Worm (Caenorhabditis elegans): ENCODE data around the gene K08C7.6.
A peak's percentile ranks its signal among the peaks of the same experiment; 100 is the strongest.

Gene K08C7.6

ce11 chrIV:10699000-10699399 is 13.3 kb upstream of the K08C7.6 start:
- TF ChIP-seq dve-1 (tag; optimal IDR thresholded peaks at IDR 0.05; ENCODE audit: insufficient read depth) (peak; percentile 18), Y75B8A.6 (GFP tag; IDR thresholded peaks at IDR 0.05) (no peak), dmd-8 (GFP tag; IDR thresholded peaks at IDR 0.05) (no peak), dmd-6 (GFP tag; IDR thresholded peaks at IDR 0.05) (peak; percentile 20; the same call in 1 of the 2 replicates), aha-1 (tag) (peak; percentile 86), T20F7.1 (GFP tag; optimal IDR thresholded peaks at IDR 0.05) (peak; percentile 51), attf-4 (tag; optimal IDR thresholded peaks at IDR 0.05) (no peak)

ce11 chrIV:10698486-10698885 is 12.8 kb upstream of the K08C7.6 start:
- 0 out of 2 replicates have a peak, but pooled peaks have one; percentile 55 for TF ChIP-seq dmd-8 (GFP tag; IDR thresholded peaks at IDR 0.05)
- 0 out of 2 replicates have a peak, but pooled peaks have one; percentile 39 for TF ChIP-seq lim-7 (GFP tag; IDR thresholded peaks at IDR 0.05)
- no peak for TF ChIP-seq aha-1 (tag)
- TF ChIP-seq F26F4.8 (GFP tag; conservative IDR thresholded peaks at IDR 0.05) = no peak
- TF ChIP-seq set-16 (GFP tag; IDR thresholded peaks at IDR 0.05) = peak; percentile 68
- TF ChIP-seq unc-62 (GFP tag; optimal IDR thresholded peaks at IDR 0.05 in 1 of 2) = peak in 1 of 2 experiments; percentile 17
- no peak for TF ChIP-seq unc-62 (tag; optimal IDR thresholded peaks at IDR 0.05)

ce11 chrIV:10697022-10697979 is 11.6 kb upstream of the K08C7.6 start, which contains the start of gene allo-1:
allo-1 (minus strand) TSS chrIV:10697072.
- no peak for TF ChIP-seq php-3 (GFP tag; IDR thresholded peaks at IDR 0.05)
- no peak for TF ChIP-seq daf-8 (GFP tag; IDR thresholded peaks at IDR 0.05)
- peak in 1 of 2 experiments; percentile 28 for TF ChIP-seq unc-62 (GFP tag; optimal IDR thresholded peaks at IDR 0.05 in 1 of 2)
- TF ChIP-seq unc-62 (tag; optimal IDR thresholded peaks at IDR 0.05) = no peak
- no peak for TF ChIP-seq zip-2 (tag; optimal IDR thresholded peaks at IDR 0.05)
- no peak for TF ChIP-seq spr-3 (GFP tag; optimal IDR thresholded peaks at IDR 0.05)
- peak; percentile 30 for TF ChIP-seq T20F7.1 (GFP tag; optimal IDR thresholded peaks at IDR 0.05)
- TF ChIP-seq daf-16 (GFP tag; optimal IDR thresholded peaks at IDR 0.05) = no peak
- peak; percentile 18 for TF ChIP-seq daf-16 (tag; optimal IDR thresholded peaks at IDR 0.05)
- TF ChIP-seq hmg-1.1 (GFP tag; IDR thresholded peaks at IDR 0.05) = peak; percentile 26; the same call in 1 of the 2 replicates
- peak; percentile 62 for TF ChIP-seq jun-1 (tag; optimal IDR thresholded peaks at IDR 0.05)
- TF ChIP-seq hif-1 (tag; optimal IDR thresholded peaks at IDR 0.05) = peak in 1 of 2 experiments; percentile 56
- TF ChIP-seq arid-1 (GFP tag; conservative IDR thresholded peaks at IDR 0.05) = no peak
- no peak for TF ChIP-seq nhr-25 (tag; optimal IDR thresholded peaks at IDR 0.05; ENCODE audit: borderline replicate concordance, insufficient read depth)
- TF ChIP-seq dve-1 (tag; optimal IDR thresholded peaks at IDR 0.05; ENCODE audit: insufficient read depth) = peak; percentile 76
- no peak for TF ChIP-seq ceh-44 (GFP tag; IDR thresholded peaks at IDR 0.05)
- TF ChIP-seq nhr-102 (tag; optimal IDR thresholded peaks at IDR 0.05) = no peak
- peak; percentile 65 for TF ChIP-seq nhr-11 (tag; optimal IDR thresholded peaks at IDR 0.05)
- no peak for TF ChIP-seq nhr-237 (tag; optimal IDR thresholded peaks at IDR 0.05)
- peak; percentile 35 to 68 for TF ChIP-seq lsy-2 (tag; optimal IDR thresholded peaks at IDR 0.05)
- TF ChIP-seq tra-1 (GFP tag; IDR thresholded peaks at IDR 0.05) = 0 out of 2 replicates have a peak, but pooled peaks have one; percentile 46
- TF ChIP-seq nhr-10 (tag; optimal IDR thresholded peaks at IDR 0.05) = no peak
- peak; percentile 92 for TF ChIP-seq aha-1 (tag)
- no peak for TF ChIP-seq skn-1 (tag; optimal IDR thresholded peaks at IDR 0.05)
- TF ChIP-seq cey-2 (tag; optimal IDR thresholded peaks at IDR 0.05; ENCODE audit: borderline replicate concordance, insufficient read depth) = no peak
- no peak for TF ChIP-seq madf-5 (GFP tag; IDR thresholded peaks at IDR 0.05)
- no peak for TF ChIP-seq ztf-7 (tag; optimal IDR thresholded peaks at IDR 0.05)
- TF ChIP-seq nhr-6 (tag; optimal IDR thresholded peaks at IDR 0.05) = peak; percentile 63
- TF ChIP-seq lin-1 (GFP tag; IDR thresholded peaks at IDR 0.05) = peak; percentile 12; the same call in 1 of the 2 replicates
- TF ChIP-seq nhr-48 (tag; optimal IDR thresholded peaks at IDR 0.05) = peak; percentile 18
- TF ChIP-seq hlh-30 (tag; optimal IDR thresholded peaks at IDR 0.05; ENCODE audit: insufficient read depth) = peak; percentile 97
- TF ChIP-seq dpl-1 (GFP tag; optimal IDR thresholded peaks at IDR 0.05) = peak; percentile 82
- 0 out of 2 replicates have a peak, but pooled peaks have one; percentile 31 for TF ChIP-seq dmd-9 (GFP tag; IDR thresholded peaks at IDR 0.05)
- TF ChIP-seq nhr-28 (tag; optimal IDR thresholded peaks at IDR 0.05) = peak; percentile 80
- TF ChIP-seq nhr-77 (tag; optimal IDR thresholded peaks at IDR 0.05) = peak; percentile 69
- TF ChIP-seq pqm-1 (tag; optimal IDR thresholded peaks at IDR 0.05) = peak; percentile 7
- peak; percentile 24 for TF ChIP-seq rbr-2 (tag; optimal IDR thresholded peaks at IDR 0.05)

All from whole organism, L4 larva.